Fruit fly (Drosophila melanogaster): ENCODE measurements around the gene CG6845.
A peak's percentile ranks its signal among the peaks of the same experiment; 100 is the strongest.

Gene CG6845

dm6 chr3L:109936-110335 is 36.3 kb upstream of the CG6845 start (continued):
- TF ChIP-seq Hsf (GFP tag; optimal IDR thresholded peaks at IDR 0.05) (no peak), CG31365 (tag; optimal IDR thresholded peaks at IDR 0.05) (no peak), CG16815 (GFP tag; optimal IDR thresholded peaks at IDR 0.05) (no peak), wek (GFP tag; optimal IDR thresholded peaks at IDR 0.05) (no peak), CG14965 (GFP tag; optimal IDR thresholded peaks at IDR 0.05; ENCODE audit: borderline replicate concordance) (no peak), Stat92E (GFP tag; optimal IDR thresholded peaks at IDR 0.05) (no peak), bigmax (GFP tag; optimal IDR thresholded peaks at IDR 0.05) (no peak), HmgD (GFP tag; optimal IDR thresholded peaks at IDR 0.05) (no peak), CG12769 (tag; optimal IDR thresholded peaks at IDR 0.05) (no peak), cato (GFP tag; optimal IDR thresholded peaks at IDR 0.05; ENCODE audit: borderline replicate concordance) (peak; percentile 1), seq (GFP tag; IDR thresholded peaks at IDR 0.05) (no peak), gce (GFP tag; IDR thresholded peaks at IDR 0.05) (no peak), bsh (GFP tag; optimal IDR thresholded peaks at IDR 0.05) (peak in 1 of 2 experiments; percentile 80), stwl (tag; optimal IDR thresholded peaks at IDR 0.05) (no peak), CG12219 (GFP tag; optimal IDR thresholded peaks at IDR 0.05) (no peak), GATAe (GFP tag; conservative IDR thresholded peaks at IDR 0.05) (no peak), bbx (GFP tag; IDR thresholded peaks at IDR 0.05; ENCODE audit: partially characterized antibody) (no peak), CG11093 (GFP tag; IDR thresholded peaks at IDR 0.05) (0 out of 3 replicates have a peak, but pooled peaks have one; percentile 32), CG13424 (tag; optimal IDR thresholded peaks at IDR 0.05) (peak; percentile 58), CG11247 (GFP tag; IDR thresholded peaks at IDR 0.05) (no peak), YL-1 (GFP tag; optimal IDR thresholded peaks at IDR 0.05) (no peak), CG13296 (GFP tag; optimal IDR thresholded peaks at IDR 0.05) (no peak), Ada2b (GFP tag; IDR thresholded peaks at IDR 0.05) (no peak), CG18011 (GFP tag; optimal IDR thresholded peaks at IDR 0.05) (no peak), Dad (GFP tag; optimal IDR thresholded peaks at IDR 0.05) (no peak), MBD-R2 (GFP tag; IDR thresholded peaks at IDR 0.05) (no peak), az2 (GFP tag; optimal IDR thresholded peaks at IDR 0.05) (peak; percentile 4), Rfx (GFP tag; IDR thresholded peaks at IDR 0.05) (no peak), Dll (GFP tag; IDR thresholded peaks at IDR 0.05; ENCODE audit: partially characterized antibody) (no peak), Kr (GFP tag; optimal IDR thresholded peaks at IDR 0.05) (no peak), org-1 (GFP tag; optimal IDR thresholded peaks at IDR 0.05) (no peak), CG14667 (GFP tag; IDR thresholded peaks at IDR 0.05) (no peak), insv (GFP tag; optimal IDR thresholded peaks at IDR 0.05) (no peak), Dip3 (GFP tag; optimal IDR thresholded peaks at IDR 0.05) (no peak), dmrt11E (tag; optimal IDR thresholded peaks at IDR 0.05) (peak; percentile 70), CG9215 (GFP tag; IDR thresholded peaks at IDR 0.05) (no peak), CG13775 (GFP tag; optimal IDR thresholded peaks at IDR 0.05) (no peak), Ssrp (tag; optimal IDR thresholded peaks at IDR 0.05) (peak; percentile 62), CG3847 (GFP tag; IDR thresholded peaks at IDR 0.05) (no peak), CG30020 (tag; optimal IDR thresholded peaks at IDR 0.05) (no peak), fd3F (GFP tag; optimal IDR thresholded peaks at IDR 0.05) (no peak), CG12104 (GFP tag; optimal IDR thresholded peaks at IDR 0.05) (no peak), D (optimal IDR thresholded peaks at IDR 0.05) (no peak), D (GFP tag; optimal IDR thresholded peaks at IDR 0.05) (peak; percentile 40), pros (GFP tag; optimal IDR thresholded peaks at IDR 0.05) (no peak), CG13287 (GFP tag; IDR thresholded peaks at IDR 0.05; ENCODE audit: partially characterized antibody) (no peak), Scr (GFP tag; IDR thresholded peaks at IDR 0.05; ENCODE audit: partially characterized antibody) (no peak), CG6854 (GFP tag; optimal IDR thresholded peaks at IDR 0.05) (no peak), BtbVII (GFP tag; optimal IDR thresholded peaks at IDR 0.05) (no peak), CG9437 (GFP tag; optimal IDR thresholded peaks at IDR 0.05) (peak; percentile 28), CG13123 (GFP tag; optimal IDR thresholded peaks at IDR 0.05) (no peak)

All from whole organism, embryonic.